Fruit fly (Drosophila melanogaster) whole organism, pupa: ENCODE results near the gene abd-A.

Source experiments
- CG13204 ChIP-seq: fragments of 200-800 bp; sonication (Bioruptor generic); optimal IDR thresholded peaks from 2 replicates; lab custom pipeline; 2018; ENCODE audit warnings: missing biosample characterization, mild to moderate bottlenecking, missing genetic modification characterization, moderate library complexity
- CG14655 ChIP-seq: fragments of 200-800 bp; sonication (Bioruptor generic); optimal IDR thresholded peaks from 3 replicates; lab custom pipeline; 2017; ENCODE audit warnings: mild to moderate bottlenecking, missing biosample characterization, missing genetic modification reagents, missing genetic modification characterization
- CG4496 ChIP-seq: fragments of 200-800 bp; sonication (Bioruptor generic); IDR thresholded peaks from 3 replicates; pipeline ENCODE4 v1.3.6; 2022; ENCODE audit warnings: missing biosample characterization, missing genetic modification characterization
- CG8159 ChIP-seq: fragments of 200-800 bp; sonication (Bioruptor generic); optimal IDR thresholded peaks from 3 replicates; lab custom pipeline; 2018; ENCODE audit warnings: missing biosample characterization, mild to moderate bottlenecking, missing genetic modification characterization, moderate library complexity
- EcR ChIP-seq: fragments of 200-800 bp; sonication (Bioruptor generic); optimal IDR thresholded peaks from 3 replicates; lab custom pipeline; 2019; ENCODE audit warnings: missing biosample characterization, missing genetic modification characterization, mild to moderate bottlenecking, moderate library complexity, missing genetic modification reagents
- Ets98B ChIP-seq: fragments of 200-800 bp; sonication (Bioruptor generic); IDR thresholded peaks from 2 replicates; pipeline ENCODE4 v1.3.6; 2022; ENCODE audit warnings: missing biosample characterization, missing genetic modification characterization
- Pif1B ChIP-seq: fragments of 200-800 bp; sonication (Bioruptor generic); optimal IDR thresholded peaks from 3 replicates; lab custom pipeline; 2016; ENCODE audit warnings: missing biosample characterization, missing genetic modification characterization

dm6 chr3R:16810885-16811284, 19.0 kb downstream of the abd-A start:
- no peak for TF ChIP-seq CG8159
- no peak for TF ChIP-seq CG13204 (GFP tag; lab: Kevin White, UChicago)
- no peak for TF ChIP-seq Ets98B (GFP tag; lab: Robert Waterston, UW)
- no peak for TF ChIP-seq Pif1B (GFP tag; lab: Kevin White, UChicago)
- TF ChIP-seq EcR = no peak
- no peak for TF ChIP-seq CG14655 (GFP tag; lab: Kevin White, UChicago)
- no peak for TF ChIP-seq CG4496
